Worm (Caenorhabditis elegans) whole organism, L3 larva: ENCODE results near the gene phf-32.

ENCODE experiments used
- R02D3.7 ChIP-seq: fragments of 150-350 bp; optimal IDR thresholded peaks from 2 replicates; lab custom pipeline; 2014; ENCODE audit warnings: missing biosample characterization, missing genetic modification characterization
- ZK546.5 ChIP-seq: sonication (generic microtip); optimal IDR thresholded peaks from 2 replicates; lab custom pipeline; 2017; ENCODE audit warnings: missing biosample characterization, missing genetic modification characterization
- aly-2 ChIP-seq: fragments of 150-350 bp; optimal IDR thresholded peaks from 2 replicates; lab custom pipeline; 2014; ENCODE audit warnings: missing biosample characterization, missing genetic modification characterization
- ceh-16 ChIP-seq: sonication (generic microtip); optimal IDR thresholded peaks from 2 replicates; lab custom pipeline; 2017; ENCODE audit warnings: missing biosample characterization, missing genetic modification characterization
- daf-12 ChIP-seq: fragments of 150-350 bp; optimal IDR thresholded peaks from 2 replicates; lab custom pipeline; 2014; ENCODE audit warnings: missing biosample characterization, missing genetic modification reagents, missing genetic modification characterization
- egl-27 ChIP-seq: sonication (generic microtip); optimal IDR thresholded peaks from 4 replicates; lab custom pipeline; 2017; ENCODE audit warnings: missing biosample characterization, missing genetic modification reagents, missing genetic modification characterization
- fos-1 ChIP-seq: fragments of 150-350 bp; optimal IDR thresholded peaks from 2 replicates; lab custom pipeline; 2014; ENCODE audit warnings: missing biosample characterization, missing genetic modification characterization
- nfya-1 ChIP-seq: sonication (generic microtip); optimal IDR thresholded peaks from 2 replicates; lab custom pipeline; 2017; ENCODE audit warnings: missing genetic modification characterization, mild to moderate bottlenecking, missing compliant biosample characterization, antibody characterized with exemption, moderate library complexity; ENCODE audit not compliant: insufficient read depth
- nhr-237 ChIP-seq: fragments of 150-350 bp; optimal IDR thresholded peaks from 2 replicates; lab custom pipeline; 2014; ENCODE audit warnings: missing biosample characterization, missing genetic modification characterization
- nhr-25 ChIP-seq: sonication (generic microtip); optimal IDR thresholded peaks from 2 replicates; lab custom pipeline; 2017; ENCODE audit warnings: missing biosample characterization, missing genetic modification characterization
- nhr-28 ChIP-seq: fragments of 150-350 bp; optimal IDR thresholded peaks from 2 replicates; lab custom pipeline; 2014; ENCODE audit warnings: missing biosample characterization, missing genetic modification characterization
- nhr-76 ChIP-seq: fragments of 150-350 bp; sonication (generic microtip); optimal IDR thresholded peaks from 5 replicates; lab custom pipeline; 2014; ENCODE audit warnings: missing biosample characterization, missing genetic modification characterization
- skn-1 ChIP-seq: fragments of 150-350 bp; optimal IDR thresholded peaks from 2 replicates; lab custom pipeline; 2014; ENCODE audit warnings: missing biosample characterization, missing genetic modification characterization
- snpc-4 ChIP-seq: fragments of 150-350 bp; optimal IDR thresholded peaks from 2 replicates; lab custom pipeline; 2014; ENCODE audit warnings: missing biosample characterization, missing genetic modification characterization

ce11 chrX:12348329-12348728 lies 41.7 kb downstream of the phf-32 start, which contains the start of gene F42F12.14:
- TF ChIP-seq nhr-25 (tag; lab: Kevin White, UChicago) (no peak), ceh-16 (tag; lab: Kevin White, UChicago) (no peak), nhr-237 (tag; lab: Kevin White, UChicago) (no peak), aly-2 (tag; lab: Kevin White, UChicago) (no peak), ZK546.5 (tag; lab: Kevin White, UChicago) (no peak), daf-12 (tag; lab: Kevin White, UChicago) (no peak), nhr-76 (no peak), snpc-4 (no peak), R02D3.7 (no peak), egl-27 (tag; lab: Kevin White, UChicago) (no peak), skn-1 (no peak), fos-1 (no peak), nhr-28 (tag; lab: Kevin White, UChicago) (no peak), nfya-1 (tag; lab: Kevin White, UChicago) (no peak)
